Worm (Caenorhabditis elegans) whole organism, L2 larva: ENCODE data around the gene F14F7.5.
A peak's percentile ranks its signal among the peaks of the same experiment; 100 is the strongest.

ENCODE experiments used
- C34F6.9 ChIP-seq: fragments of 150-350 bp; optimal IDR thresholded peaks from 2 replicates; lab custom pipeline; 2014; ENCODE audit warnings: missing biosample characterization, missing genetic modification characterization
- R02D3.7 ChIP-seq: fragments of 150-350 bp; optimal IDR thresholded peaks from 2 replicates; lab custom pipeline; 2014; ENCODE audit warnings: missing biosample characterization, missing genetic modification characterization
- ZK546.5 ChIP-seq: sonication (generic microtip); optimal IDR thresholded peaks from 2 replicates; lab custom pipeline; 2017; ENCODE audit warnings: missing biosample characterization, missing genetic modification characterization
- aly-2 ChIP-seq: fragments of 150-350 bp; optimal IDR thresholded peaks from 2 replicates; lab custom pipeline; 2014; ENCODE audit warnings: missing biosample characterization, missing genetic modification characterization
- ama-1 ChIP-seq: fragments of 150-350 bp; optimal IDR thresholded peaks from 2 replicates; lab custom pipeline; 2018; ENCODE audit warnings: inconsistent platforms
- blmp-1 ChIP-seq: sonication (generic microtip); optimal IDR thresholded peaks from 2 replicates; lab custom pipeline; 2017; ENCODE audit warnings: missing genetic modification characterization, mild to moderate bottlenecking, missing compliant biosample characterization, antibody characterized with exemption, moderate library complexity; ENCODE audit not compliant: insufficient read depth
- ceh-16 ChIP-seq: fragments of 150-350 bp; optimal IDR thresholded peaks from 2 replicates; lab custom pipeline; 2014; ENCODE audit warnings: missing biosample characterization, missing genetic modification characterization
- ceh-82 ChIP-seq: fragments of 150-350 bp; optimal IDR thresholded peaks from 2 replicates; lab custom pipeline; 2014; ENCODE audit warnings: missing biosample characterization, missing genetic modification characterization
- crh-2 ChIP-seq: sonication (generic microtip); optimal IDR thresholded peaks from 2 replicates; lab custom pipeline; 2017; ENCODE audit warnings: missing biosample characterization, missing genetic modification characterization
- egl-27 ChIP-seq: sonication (generic microtip); optimal IDR thresholded peaks from 3 replicates; lab custom pipeline; 2017; ENCODE audit warnings: missing biosample characterization, missing genetic modification reagents, missing genetic modification characterization
- elt-1 ChIP-seq: fragments of 150-350 bp; optimal IDR thresholded peaks from 2 replicates; lab custom pipeline; 2014; ENCODE audit warnings: missing biosample characterization, missing genetic modification characterization
- gmeb-1 ChIP-seq: fragments of 150-350 bp; optimal IDR thresholded peaks from 2 replicates; lab custom pipeline; 2014; ENCODE audit warnings: missing biosample characterization, missing genetic modification characterization
- lin-11 ChIP-seq: fragments of 150-350 bp; sonication (generic microtip); optimal IDR thresholded peaks from 2 replicates; lab custom pipeline; 2014; ENCODE audit warnings: missing biosample characterization, missing genetic modification characterization, inconsistent platforms, mixed read lengths
- lin-13 ChIP-seq: fragments of 150-350 bp; optimal IDR thresholded peaks from 2 replicates; lab custom pipeline; 2014; ENCODE audit warnings: missing biosample characterization, missing genetic modification reagents, missing genetic modification characterization
- lsy-2 ChIP-seq, 2 experiments: fragments of 150-350 bp in 1 of 2; sonication (generic microtip) in 1 of 2; optimal IDR thresholded peaks; 2 replicates each; lab custom pipeline; 2014 to 2017; ENCODE audit warnings: missing biosample characterization in 2 of 2, missing genetic modification characterization in 2 of 2
- mbf-1 ChIP-seq: sonication (generic microtip); optimal IDR thresholded peaks from 2 replicates; lab custom pipeline; 2017; ENCODE audit warnings: missing biosample characterization, missing genetic modification characterization
- mdl-1 ChIP-seq, 2 experiments: fragments of 150-350 bp in 1 of 2; sonication (generic microtip) in 1 of 2; optimal IDR thresholded peaks; 2 replicates each; lab custom pipeline; 2017; ENCODE audit warnings: missing biosample characterization in 2 of 2, missing genetic modification characterization in 2 of 2
- nhr-11 ChIP-seq: fragments of 150-350 bp; optimal IDR thresholded peaks from 2 replicates; lab custom pipeline; 2014; ENCODE audit warnings: missing biosample characterization, missing genetic modification characterization
- nhr-129 ChIP-seq: fragments of 150-350 bp; optimal IDR thresholded peaks from 2 replicates; lab custom pipeline; 2014; ENCODE audit warnings: missing biosample characterization, missing genetic modification characterization
- nhr-23 ChIP-seq: fragments of 150-350 bp; optimal IDR thresholded peaks from 2 replicates; lab custom pipeline; 2014; ENCODE audit warnings: missing biosample characterization, missing genetic modification reagents, missing genetic modification characterization
- nhr-25 ChIP-seq: fragments of 150-350 bp; sonication (generic microtip); optimal IDR thresholded peaks from 3 replicates; lab custom pipeline; 2014; ENCODE audit warnings: missing biosample characterization, missing genetic modification characterization
- nhr-6 ChIP-seq: fragments of 150-350 bp; optimal IDR thresholded peaks from 2 replicates; lab custom pipeline; 2014; ENCODE audit warnings: missing biosample characterization, missing genetic modification characterization
- nhr-77 ChIP-seq: fragments of 150-350 bp; optimal IDR thresholded peaks from 2 replicates; lab custom pipeline; 2014; ENCODE audit warnings: missing biosample characterization, missing genetic modification characterization
- peb-1 ChIP-seq: fragments of 150-350 bp; optimal IDR thresholded peaks from 2 replicates; lab custom pipeline; 2014; ENCODE audit warnings: missing biosample characterization, missing genetic modification characterization
- sem-4 ChIP-seq: fragments of 150-350 bp; optimal IDR thresholded peaks from 2 replicates; lab custom pipeline; 2014; ENCODE audit warnings: missing biosample characterization, missing genetic modification reagents, missing genetic modification characterization
- sma-9 ChIP-seq, 2 experiments: fragments of 150-350 bp in 1 of 2; sonication (generic microtip) in 1 of 2; optimal IDR thresholded peaks; 2 replicates each; lab custom pipeline; 2014 to 2016; ENCODE audit warnings: missing genetic modification characterization in 2 of 2, mild to moderate bottlenecking in 1 of 2, missing biosample characterization in 1 of 2, missing compliant biosample characterization in 1 of 2, missing genetic modification reagents in 1 of 2, moderate library complexity in 1 of 2
- unc-39 ChIP-seq: fragments of 150-350 bp; optimal IDR thresholded peaks from 2 replicates; lab custom pipeline; 2014; ENCODE audit warnings: missing biosample characterization, missing genetic modification characterization
- unc-55 ChIP-seq: fragments of 150-350 bp; sonication (generic microtip); optimal IDR thresholded peaks from 3 replicates; lab custom pipeline; 2014; ENCODE audit warnings: missing biosample characterization, missing genetic modification reagents, missing genetic modification characterization
- unc-62 ChIP-seq: fragments of 150-350 bp; optimal IDR thresholded peaks from 2 replicates; lab custom pipeline; 2014; ENCODE audit warnings: missing biosample characterization, missing genetic modification reagents, missing genetic modification characterization
- ztf-4 ChIP-seq: fragments of 150-350 bp; optimal IDR thresholded peaks from 2 replicates; lab custom pipeline; 2014; ENCODE audit warnings: missing biosample characterization, missing genetic modification characterization

Gene F14F7.5

ce11 chrIII:13062414-13062965 is 30.7 kb downstream of the F14F7.5 start (continued):
- TF ChIP-seq aly-2 (tag; lab: Kevin White, UChicago) = no peak
- TF ChIP-seq lin-11 = peak; percentile 64
- TF ChIP-seq, all 48 proteins: peak for 33

ce11 chrIII:13062989-13063388 is 31.2 kb downstream of the F14F7.5 start:
- TF ChIP-seq sma-9 (GFP tag; optimal IDR thresholded peaks at IDR 0.05; lab: Kevin White, UChicago) (peak; percentile 66), sma-9 (tag; optimal IDR thresholded peaks at IDR 0.05; lab: Kevin White, UChicago) (no peak), nhr-23 (tag; lab: Kevin White, UChicago) (no peak)

ce11 chrIII:13064213-13065184 is 32.7 kb downstream of the F14F7.5 start:
- TF ChIP-seq ztf-4 (tag; lab: Kevin White, UChicago) = no peak
- no peak for TF ChIP-seq elt-1 (tag; lab: Kevin White, UChicago)
- no peak for TF ChIP-seq ZK546.5 (tag; lab: Kevin White, UChicago)
- peak; percentile 13 for TF ChIP-seq ama-1 (lab: Kevin White, UChicago)
- peak in 1 of 2 experiments; percentile 22 for TF ChIP-seq lsy-2 (tag; optimal IDR thresholded peaks at IDR 0.05; lab: Kevin White, UChicago)
- TF ChIP-seq crh-2 (tag; lab: Kevin White, UChicago) = peak; percentile 73
- peak; percentile 9 for TF ChIP-seq ceh-16 (tag; lab: Kevin White, UChicago)
- TF ChIP-seq lin-13 (GFP tag; lab: Kevin White, UChicago) = peak; percentile 4
- peak; percentile 58 for TF ChIP-seq nhr-25 (tag; lab: Kevin White, UChicago)
- TF ChIP-seq sem-4 (tag; lab: Kevin White, UChicago) = peak; percentile 52
- TF ChIP-seq C34F6.9 (tag; lab: Kevin White, UChicago) = peak; percentile 63
- TF ChIP-seq sma-9 (GFP tag; optimal IDR thresholded peaks at IDR 0.05; lab: Kevin White, UChicago) = peak; percentile 88
- TF ChIP-seq sma-9 (tag; optimal IDR thresholded peaks at IDR 0.05; lab: Kevin White, UChicago) = no peak
- peak; percentile 15 to 24 for TF ChIP-seq mdl-1 (tag; optimal IDR thresholded peaks at IDR 0.05; lab: Kevin White, UChicago)
- TF ChIP-seq gmeb-1 = no peak
- no peak for TF ChIP-seq nhr-11 (tag; lab: Kevin White, UChicago)
- no peak for TF ChIP-seq nhr-77 (tag; lab: Kevin White, UChicago)
- TF ChIP-seq nhr-129 (tag; lab: Kevin White, UChicago) = peak; percentile 63
- no peak for TF ChIP-seq R02D3.7
- TF ChIP-seq blmp-1 (tag; lab: Kevin White, UChicago) = no peak

- TF ChIP-seq mdl-1 (tag; optimal IDR thresholded peaks at IDR 0.05; lab: Kevin White, UChicago) = peak in 1 of 2 experiments; percentile 38
- TF ChIP-seq C34F6.9 (tag; lab: Kevin White, UChicago) = no peak
- no peak for TF ChIP-seq mbf-1
- TF ChIP-seq unc-39 = no peak
- TF ChIP-seq nhr-129 (tag; lab: Kevin White, UChicago) = peak; percentile 25
- TF ChIP-seq nhr-6 (tag; lab: Kevin White, UChicago) = no peak
- TF ChIP-seq egl-27 (tag; lab: Kevin White, UChicago) = no peak
- TF ChIP-seq ceh-82 (tag; lab: Kevin White, UChicago) = no peak
- no peak for TF ChIP-seq R02D3.7
- TF ChIP-seq unc-62 (GFP tag; lab: Kevin White, UChicago) = no peak
- no peak for TF ChIP-seq peb-1 (tag; lab: Kevin White, UChicago)
- no peak for TF ChIP-seq ceh-16 (tag; lab: Kevin White, UChicago)
- TF ChIP-seq nhr-25 (tag; lab: Kevin White, UChicago) = peak; percentile 6
- no peak for TF ChIP-seq unc-55 (GFP tag; lab: Kevin White, UChicago)
These were observed 33.9 kb downstream of the F14F7.5 start for ce11 chrIII:13065694-13066093.

ce11 chrIII:13066828-13067227 is 35.0 kb downstream of the F14F7.5 start:
- no peak for TF ChIP-seq lin-13 (GFP tag; lab: Kevin White, UChicago)
- peak; percentile 34 for TF ChIP-seq sma-9 (GFP tag; optimal IDR thresholded peaks at IDR 0.05; lab: Kevin White, UChicago)
- no peak for TF ChIP-seq sma-9 (tag; optimal IDR thresholded peaks at IDR 0.05; lab: Kevin White, UChicago)
